Fruit fly (Drosophila melanogaster) whole organism, embryonic: ENCODE results near the gene MED27.

Experiments
- ATbp ChIP-seq: fragments of 200-800 bp; sonication (Bioruptor generic); optimal IDR thresholded peaks from 2 replicates; lab custom pipeline; 2017; ENCODE audit warnings: missing biosample characterization, mild to moderate bottlenecking, missing genetic modification characterization, missing genetic modification reagents
- Adf1 ChIP-seq: fragments of 200-800 bp; sonication (Bioruptor generic); IDR thresholded peaks from 2 replicates; pipeline ENCODE4 v1.3.6; 2022; ENCODE audit warnings: missing biosample characterization, missing genetic modification characterization
- CG11695 ChIP-seq: fragments of 200-800 bp; sonication (Bioruptor generic); IDR thresholded peaks from 3 replicates; pipeline ENCODE4 v1.3.6; 2022; ENCODE audit warnings: missing biosample characterization, missing genetic modification characterization
- CG12391 ChIP-seq: fragments of 200-800 bp; sonication (Bioruptor generic); optimal IDR thresholded peaks from 3 replicates; lab custom pipeline; 2018; ENCODE audit warnings: missing biosample characterization, mild to moderate bottlenecking, missing genetic modification characterization, moderate library complexity
- CG13287 ChIP-seq: fragments of 200-800 bp; sonication (Bioruptor generic); IDR thresholded peaks from 2 replicates; pipeline ENCODE4 v1.3.6; 2022; ENCODE audit warnings: missing biosample characterization, missing genetic modification characterization; ENCODE audit not compliant: partially characterized antibody
- CG15011 ChIP-seq: fragments of 200-800 bp; sonication (Bioruptor generic); optimal IDR thresholded peaks from 3 replicates; lab custom pipeline; 2018; ENCODE audit warnings: missing biosample characterization, mild to moderate bottlenecking, missing genetic modification characterization
- CG16813 ChIP-seq: fragments of 200-800 bp; sonication (Bioruptor generic); IDR thresholded peaks from 3 replicates; pipeline ENCODE4 v1.3.6; 2022; ENCODE audit warnings: missing biosample characterization, missing genetic modification characterization; ENCODE audit not compliant: partially characterized antibody
- CG2875 ChIP-seq: fragments of 200-800 bp; sonication (Bioruptor generic); optimal IDR thresholded peaks from 2 replicates; lab custom pipeline; 2017; ENCODE audit warnings: missing biosample characterization, mild to moderate bottlenecking, missing genetic modification characterization, missing genetic modification reagents
- CG30403 ChIP-seq: fragments of 200-800 bp; sonication (Bioruptor generic); optimal IDR thresholded peaks from 3 replicates; lab custom pipeline; 2016; ENCODE audit warnings: missing biosample characterization, missing genetic modification characterization
- CG6254 ChIP-seq: fragments of 200-800 bp; sonication (Bioruptor generic); optimal IDR thresholded peaks from 3 replicates; lab custom pipeline; 2017; ENCODE audit warnings: mild to moderate bottlenecking, missing biosample characterization, missing genetic modification reagents, missing genetic modification characterization
- CG7786 ChIP-seq: fragments of 200-800 bp; sonication (Bioruptor generic); optimal IDR thresholded peaks from 2 replicates; lab custom pipeline; 2016; ENCODE audit warnings: missing biosample characterization, missing genetic modification characterization
- CG7963 ChIP-seq: fragments of 200-800 bp; sonication (Bioruptor generic); IDR thresholded peaks from 3 replicates; pipeline ENCODE4 v1.3.6; 2022; ENCODE audit warnings: missing biosample characterization, missing genetic modification characterization; ENCODE audit not compliant: partially characterized antibody
- CG9215 ChIP-seq: fragments of 200-800 bp; sonication (Bioruptor generic); IDR thresholded peaks from 2 replicates; pipeline ENCODE4 v1.3.6; 2022; ENCODE audit warnings: missing biosample characterization, missing genetic modification characterization
- CG9609 ChIP-seq: fragments of 200-800 bp; sonication (Bioruptor generic); optimal IDR thresholded peaks from 3 replicates; lab custom pipeline; 2016; ENCODE audit warnings: missing biosample characterization, missing genetic modification characterization
- CoRest ChIP-seq: fragments of 200-800 bp; sonication (Bioruptor generic); optimal IDR thresholded peaks from 3 replicates; lab custom pipeline; 2018; ENCODE audit warnings: missing biosample characterization, mild to moderate bottlenecking, missing genetic modification characterization, moderate library complexity
- Dad ChIP-seq: fragments of 200-800 bp; sonication (Bioruptor generic); optimal IDR thresholded peaks from 3 replicates; lab custom pipeline; 2016; ENCODE audit warnings: missing biosample characterization, missing genetic modification characterization
- Dfd ChIP-seq, 2 experiments: fragments of >200 bp; optimal IDR thresholded peaks; 2 replicates each; lab custom pipeline; 2017; ENCODE audit warnings: missing biosample characterization in 2 of 2, missing genetic modification characterization in 2 of 2
- E2f2 ChIP-seq: fragments of 200-800 bp; sonication (Bioruptor generic); IDR thresholded peaks from 2 replicates; pipeline ENCODE4 v1.3.6; 2022; ENCODE audit warnings: missing biosample characterization, missing genetic modification characterization
- GATAe ChIP-seq: fragments of 200-800 bp; sonication (Bioruptor generic); conservative IDR thresholded peaks from 2 replicates; pipeline ENCODE4 v1.3.6; 2022; ENCODE audit warnings: missing biosample characterization, missing genetic modification characterization
- HHEX ChIP-seq: fragments of 200-800 bp; sonication (Bioruptor generic); optimal IDR thresholded peaks from 3 replicates; lab custom pipeline; 2017; ENCODE audit warnings: missing biosample characterization, mild to moderate bottlenecking, missing genetic modification characterization, missing genetic modification reagents
- Hey ChIP-seq: fragments of 200-800 bp; sonication (Bioruptor generic); optimal IDR thresholded peaks from 3 replicates; lab custom pipeline; 2018; ENCODE audit warnings: missing biosample characterization, mild to moderate bottlenecking, missing genetic modification characterization
- Hr3 ChIP-seq: fragments of 200-800 bp; sonication (Bioruptor generic); optimal IDR thresholded peaks from 3 replicates; lab custom pipeline; 2016; ENCODE audit warnings: missing biosample characterization, missing genetic modification characterization
- Hsf ChIP-seq: fragments of 200-800 bp; sonication (Bioruptor generic); optimal IDR thresholded peaks from 3 replicates; lab custom pipeline; 2016; ENCODE audit warnings: missing biosample characterization, missing genetic modification characterization
- MTF-1 ChIP-seq: fragments of 200-800 bp; sonication (Bioruptor generic); optimal IDR thresholded peaks from 2 replicates; lab custom pipeline; 2018; ENCODE audit warnings: missing biosample characterization, mild to moderate bottlenecking, missing genetic modification characterization, borderline replicate concordance
- Meics ChIP-seq: fragments of 200-800 bp; sonication (Bioruptor generic); optimal IDR thresholded peaks from 2 replicates; lab custom pipeline; 2017; ENCODE audit warnings: missing biosample characterization, mild to moderate bottlenecking, missing genetic modification characterization
- Mes4 ChIP-seq: fragments of 200-800 bp; sonication (Bioruptor generic); optimal IDR thresholded peaks from 2 replicates; lab custom pipeline; 2016; ENCODE audit warnings: missing biosample characterization, missing genetic modification characterization
- Oli ChIP-seq: fragments of 200-800 bp; sonication (Bioruptor generic); optimal IDR thresholded peaks from 2 replicates; lab custom pipeline; 2018; ENCODE audit warnings: missing biosample characterization, mild to moderate bottlenecking, missing genetic modification characterization, moderate library complexity
- Rx ChIP-seq: fragments of 200-800 bp; sonication (Bioruptor generic); IDR thresholded peaks from 2 replicates; pipeline ENCODE4 v1.3.6; 2022; ENCODE audit warnings: missing biosample characterization, missing genetic modification characterization
- Sox102F ChIP-seq: fragments of 200-800 bp; sonication (Bioruptor generic); optimal IDR thresholded peaks from 2 replicates; lab custom pipeline; 2018; ENCODE audit warnings: missing biosample characterization, mild to moderate bottlenecking, missing genetic modification characterization, moderate library complexity
- Stat92E ChIP-seq, 3 experiments: fragments of >200 bp in 2 of 3; fragments of 200-800 bp in 1 of 3; sonication (Bioruptor generic) in 1 of 3; optimal IDR thresholded peaks; 2 replicates each; lab custom pipeline; 2017 to 2019; ENCODE audit warnings: missing biosample characterization in 3 of 3, missing genetic modification characterization in 3 of 3, mild to moderate bottlenecking in 1 of 3, moderate library complexity in 1 of 3
- Xrp1 ChIP-seq: fragments of 200-800 bp; sonication (Bioruptor generic); IDR thresholded peaks from 2 replicates; pipeline ENCODE4 v1.3.6; 2022; ENCODE audit warnings: missing biosample characterization, missing genetic modification characterization
- bab2 ChIP-seq: fragments of 200-800 bp; sonication (Bioruptor generic); optimal IDR thresholded peaks from 2 replicates; lab custom pipeline; 2016; ENCODE audit warnings: missing biosample characterization, missing genetic modification characterization
- bigmax ChIP-seq: fragments of 200-800 bp; sonication (Bioruptor generic); optimal IDR thresholded peaks from 2 replicates; lab custom pipeline; 2018; ENCODE audit warnings: missing biosample characterization, mild to moderate bottlenecking, missing genetic modification characterization
- cas ChIP-seq: fragments of 200-800 bp; sonication (Bioruptor generic); IDR thresholded peaks from 2 replicates; pipeline ENCODE4 v1.3.6; 2022; ENCODE audit warnings: missing biosample characterization, missing genetic modification characterization
- dm ChIP-seq: fragments of 200-800 bp; sonication (Bioruptor generic); optimal IDR thresholded peaks from 3 replicates; lab custom pipeline; 2016; ENCODE audit warnings: missing biosample characterization, missing genetic modification characterization
- dmrt11E ChIP-seq: fragments of 200-800 bp; sonication (Bioruptor generic); optimal IDR thresholded peaks from 3 replicates; lab custom pipeline; 2018; ENCODE audit warnings: missing biosample characterization, mild to moderate bottlenecking, missing genetic modification characterization, moderate library complexity
- emc ChIP-seq: fragments of 200-800 bp; sonication (Bioruptor generic); optimal IDR thresholded peaks from 2 replicates; lab custom pipeline; 2016; ENCODE audit warnings: missing biosample characterization, missing genetic modification characterization
- esg ChIP-seq: fragments of 200-800 bp; sonication (Bioruptor generic); conservative IDR thresholded peaks from 2 replicates; pipeline ENCODE4 v1.3.6; 2022; ENCODE audit warnings: missing biosample characterization, missing genetic modification characterization
- eve ChIP-seq, 2 experiments: fragments of >200 bp; optimal IDR thresholded peaks; 2 replicates each; lab custom pipeline; 2017; ENCODE audit warnings: missing biosample characterization in 2 of 2, missing genetic modification characterization in 2 of 2
- ind ChIP-seq: fragments of 200-800 bp; sonication (Bioruptor generic); optimal IDR thresholded peaks from 3 replicates; lab custom pipeline; 2016; ENCODE audit warnings: missing biosample characterization, missing genetic modification characterization
- klu ChIP-seq: fragments of 200-800 bp; sonication (Bioruptor generic); IDR thresholded peaks from 2 replicates; pipeline ENCODE4 v1.3.6; 2022; ENCODE audit warnings: missing biosample characterization, missing genetic modification characterization
- pita ChIP-seq: fragments of 200-800 bp; sonication (Bioruptor generic); optimal IDR thresholded peaks from 2 replicates; lab custom pipeline; 2017; ENCODE audit warnings: missing biosample characterization, mild to moderate bottlenecking, missing genetic modification characterization
- pros ChIP-seq: fragments of 200-800 bp; sonication (Bioruptor generic); optimal IDR thresholded peaks from 3 replicates; lab custom pipeline; 2019; ENCODE audit warnings: missing biosample characterization, mild to moderate bottlenecking, missing genetic modification characterization, moderate library complexity
- row ChIP-seq: fragments of 200-800 bp; sonication (Bioruptor generic); IDR thresholded peaks from 3 replicates; pipeline ENCODE4 v1.3.6; 2022; ENCODE audit warnings: missing biosample characterization, missing genetic modification characterization
- sens ChIP-seq: fragments of 200-800 bp; sonication (Bioruptor generic); peaks from one replicate; lab custom pipeline; 2016; ENCODE audit warnings: missing biosample characterization, missing genetic modification characterization
- slou ChIP-seq: fragments of 200-800 bp; sonication (Bioruptor generic); optimal IDR thresholded peaks from 3 replicates; lab custom pipeline; 2016; ENCODE audit warnings: missing biosample characterization, missing genetic modification characterization
- sr ChIP-seq: fragments of 200-800 bp; sonication (Bioruptor generic); IDR thresholded peaks from 3 replicates; pipeline ENCODE4 v1.3.6; 2022; ENCODE audit warnings: missing biosample characterization, missing genetic modification characterization
- wek ChIP-seq: fragments of 200-800 bp; sonication (Bioruptor generic); optimal IDR thresholded peaks from 3 replicates; lab custom pipeline; 2018; ENCODE audit warnings: missing biosample characterization, mild to moderate bottlenecking, missing genetic modification characterization, moderate library complexity

Gene MED27

DNA sequence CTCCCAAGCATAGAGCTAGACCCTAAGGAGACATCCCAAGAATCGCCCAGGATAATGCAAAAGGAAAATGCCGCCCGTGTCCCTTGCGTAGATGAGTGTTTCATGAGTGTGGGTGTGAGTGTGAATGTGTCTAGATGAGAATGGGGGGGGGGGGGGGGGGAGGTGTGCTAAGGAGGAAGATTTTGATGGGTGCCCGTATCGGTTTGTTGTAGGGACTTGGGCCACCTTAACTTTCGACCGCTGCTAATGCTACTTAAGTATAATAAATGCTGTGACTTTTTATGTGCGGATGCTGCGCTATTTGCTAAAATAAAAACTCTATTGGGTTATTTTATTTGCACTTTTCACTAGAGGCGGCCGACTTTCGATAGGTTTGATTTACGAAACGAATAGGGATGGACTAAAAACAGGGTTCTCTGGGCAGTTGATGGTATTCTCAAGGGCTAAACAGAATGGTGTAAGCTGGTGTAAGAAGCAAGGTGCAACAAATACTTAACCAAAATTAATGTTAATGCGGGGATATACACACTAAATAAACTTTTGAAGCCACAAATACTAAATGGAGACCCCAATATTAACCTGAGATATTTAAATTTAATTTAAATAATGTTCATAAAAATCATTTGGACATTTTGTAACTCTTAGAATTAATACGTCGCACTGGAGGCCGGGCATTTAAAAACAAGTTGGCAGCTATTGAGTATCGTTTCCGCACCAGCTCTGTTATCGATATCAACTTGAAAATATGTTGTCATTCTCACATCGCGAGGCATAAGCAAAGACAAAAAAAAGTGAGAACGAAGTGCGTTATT lies 14.2 kb downstream of the MED27 start, which contains the start of the genes Xe7 and Atg17 (continued):
- TF ChIP-seq slou (GFP tag; lab: Kevin White, UChicago): peak; percentile 90
- TF ChIP-seq CG6254 (GFP tag; lab: Kevin White, UChicago): peak; percentile 41
- peak; percentile 85 for TF ChIP-seq Xrp1
- TF ChIP-seq Meics (GFP tag; lab: Kevin White, UChicago): peak; percentile 89
- peak; percentile 97 for TF ChIP-seq CoRest (tag; lab: Kevin White, UChicago)
- peak; percentile 76 for TF ChIP-seq Hey (tag; lab: Kevin White, UChicago)
- peak; percentile 94 for TF ChIP-seq Hr3 (GFP tag; lab: Kevin White, UChicago)
- TF ChIP-seq Hsf (GFP tag; lab: Kevin White, UChicago): peak; percentile 95
- TF ChIP-seq Adf1 (GFP tag; lab: Robert Waterston, UW): peak; percentile 34; the same call in 1 of the 2 replicates
- peak; percentile 90 for TF ChIP-seq GATAe (GFP tag; lab: Robert Waterston, UW)
- peak; percentile 64 for TF ChIP-seq E2f2 (GFP tag; lab: Robert Waterston, UW)
- no peak for TF ChIP-seq Stat92E (GFP tag; optimal IDR thresholded peaks at IDR 0.05; lab: Kevin White, UChicago)
- TF ChIP-seq CG11695 (GFP tag; lab: Robert Waterston, UW): peak; percentile 85
- peak; percentile 66; the same call in 1 of the 2 replicates for TF ChIP-seq cas (GFP tag; lab: Robert Waterston, UW)
- peak; percentile 59 for TF ChIP-seq ATbp
- peak; percentile 90 for TF ChIP-seq Oli (tag; lab: Kevin White, UChicago)
- TF ChIP-seq CG13287: peak; percentile 40; the same call in 1 of the 2 replicates
- peak; percentile 89 for TF ChIP-seq CG9609 (GFP tag; lab: Kevin White, UChicago)
- peak; percentile 95 for TF ChIP-seq row
- TF ChIP-seq CG9215 (GFP tag; lab: Robert Waterston, UW): peak; percentile 96
- TF ChIP-seq pita (GFP tag; lab: Kevin White, UChicago): no peak
- TF ChIP-seq bigmax: no peak
- peak; percentile 79 for TF ChIP-seq Rx (GFP tag; lab: Robert Waterston, UW)
- peak; percentile 91 for TF ChIP-seq Sox102F (GFP tag; lab: Kevin White, UChicago)
- TF ChIP-seq CG2875 (GFP tag; lab: Kevin White, UChicago): peak; percentile 46
- TF ChIP-seq MTF-1 (GFP tag; lab: Kevin White, UChicago): peak; percentile 52
- TF ChIP-seq CG7786: peak; percentile 85
- TF ChIP-seq ind (GFP tag; lab: Kevin White, UChicago): peak; percentile 96
- TF ChIP-seq pros (GFP tag; lab: Kevin White, UChicago): no peak
- TF ChIP-seq CG16813: peak; percentile 65; the same call in 2 of the 3 replicates
- peak; percentile 77 for TF ChIP-seq CG15011 (GFP tag; lab: Kevin White, UChicago)
- peak; percentile 94 for TF ChIP-seq CG12391 (tag; lab: Kevin White, UChicago)
- TF ChIP-seq HHEX: peak; percentile 85
- TF ChIP-seq Mes4 (GFP tag; lab: Kevin White, UChicago): peak; percentile 61
- TF ChIP-seq dmrt11E (tag; lab: Kevin White, UChicago): peak; percentile 86
- TF ChIP-seq eve (GFP tag; optimal IDR thresholded peaks at IDR 0.05; lab: Kevin White, UChicago): peak in 1 of 2 experiments; percentile 25
- TF ChIP-seq sens (GFP tag; lab: Kevin White, UChicago): peak; percentile 98
- peak; percentile 94 for TF ChIP-seq klu (GFP tag; lab: Robert Waterston, UW)
- peak; percentile 82 for TF ChIP-seq Dad (GFP tag; lab: Kevin White, UChicago)
- peak; percentile 77 for TF ChIP-seq dm (GFP tag; lab: Kevin White, UChicago)
- TF ChIP-seq emc (GFP tag; lab: Kevin White, UChicago): peak; percentile 77
- TF ChIP-seq bab2 (GFP tag; lab: Kevin White, UChicago): peak; percentile 92
- TF ChIP-seq CG7963: no peak
- TF ChIP-seq CG30403 (GFP tag; lab: Kevin White, UChicago): peak; percentile 97
- TF ChIP-seq sr: peak; percentile 16; the same call in 1 of the 3 replicates
- TF ChIP-seq Dfd (GFP tag; optimal IDR thresholded peaks at IDR 0.05; lab: Kevin White, UChicago): peak in 1 of 2 experiments; percentile 93
- TF ChIP-seq esg (GFP tag; lab: Robert Waterston, UW): peak; percentile 93
- peak; percentile 70 for TF ChIP-seq wek (GFP tag; lab: Kevin White, UChicago)
